Fruit fly (Drosophila melanogaster): ENCODE measurements around the gene CG10211.
A peak's percentile ranks its signal among the peaks of the same experiment; 100 is the strongest.

Gene CG10211

DNA sequence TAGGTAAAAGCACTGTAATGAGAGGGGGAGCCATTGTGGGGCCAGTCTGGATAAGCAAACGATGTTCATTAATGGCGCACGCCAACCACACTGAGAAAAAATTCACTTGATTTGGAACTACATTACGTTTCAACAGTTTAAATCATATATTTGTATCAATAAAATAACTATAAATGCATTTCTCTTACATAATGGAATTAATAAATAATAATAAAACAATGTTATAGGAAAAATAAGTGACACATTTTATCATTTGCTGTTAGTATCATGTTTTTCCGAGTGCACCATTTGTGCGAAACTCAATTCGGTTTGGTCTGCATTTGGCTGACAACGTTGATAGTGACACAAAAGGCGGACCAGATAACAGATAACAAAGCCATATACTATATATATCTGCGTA lies 31.5 kb downstream of the CG10211 start (continued):
- TF ChIP-seq CG9139 (GFP tag; optimal IDR thresholded peaks at IDR 0.05) (no peak), cyc (GFP tag; optimal IDR thresholded peaks at IDR 0.05) (no peak), Sox14 (GFP tag; optimal IDR thresholded peaks at IDR 0.05) (peak; percentile 2), dac (GFP tag; optimal IDR thresholded peaks at IDR 0.05) (no peak), spab (GFP tag; optimal IDR thresholded peaks at IDR 0.05) (no peak), CG3032 (tag; optimal IDR thresholded peaks at IDR 0.05) (no peak), CG6854 (GFP tag; optimal IDR thresholded peaks at IDR 0.05) (no peak), Hr4 (GFP tag; optimal IDR thresholded peaks at IDR 0.05) (peak; percentile 64), vri (GFP tag; optimal IDR thresholded peaks at IDR 0.05) (no peak), pdm3 (GFP tag; optimal IDR thresholded peaks at IDR 0.05) (no peak), CG1621 (tag; optimal IDR thresholded peaks at IDR 0.05) (no peak), CG8119 (GFP tag; IDR thresholded peaks at IDR 0.05) (peak; percentile 84), fd85E (GFP tag; optimal IDR thresholded peaks at IDR 0.05) (no peak), Hr39 (GFP tag; optimal IDR thresholded peaks at IDR 0.05) (no peak), esn (GFP tag; optimal IDR thresholded peaks at IDR 0.05) (no peak), CG15336 (GFP tag; IDR thresholded peaks at IDR 0.05) (peak; percentile 86), CG6276 (GFP tag; optimal IDR thresholded peaks at IDR 0.05) (peak; percentile 63), CG6792 (GFP tag; optimal IDR thresholded peaks at IDR 0.05) (no peak), eg (GFP tag; IDR thresholded peaks at IDR 0.05) (peak; percentile 73), Ets21C (GFP tag; optimal IDR thresholded peaks at IDR 0.05) (no peak), lz (GFP tag; optimal IDR thresholded peaks at IDR 0.05) (no peak), fkh (GFP tag; optimal IDR thresholded peaks at IDR 0.05) (no peak), achi (GFP tag; optimal IDR thresholded peaks at IDR 0.05) (peak; percentile 22), CG3919 (GFP tag; optimal IDR thresholded peaks at IDR 0.05) (peak; percentile 16), CG6163 (GFP tag; IDR thresholded peaks at IDR 0.05) (peak; percentile 16; the same call in 1 of the 3 replicates), Smox (GFP tag; optimal IDR thresholded peaks at IDR 0.05) (no peak), CG10631 (GFP tag; optimal IDR thresholded peaks at IDR 0.05) (peak; percentile 4), Met (GFP tag; optimal IDR thresholded peaks at IDR 0.05) (no peak), acj6 (GFP tag; optimal IDR thresholded peaks at IDR 0.05) (peak; percentile 6), fd59A (GFP tag; optimal IDR thresholded peaks at IDR 0.05) (no peak), dsx (GFP tag; optimal IDR thresholded peaks at IDR 0.05; ENCODE audit: poor library complexity, severe bottlenecking) (no peak), topi (GFP tag; optimal IDR thresholded peaks at IDR 0.05) (no peak), CG16779 (tag; optimal IDR thresholded peaks at IDR 0.05) (no peak)

- no peak for TF ChIP-seq spab (GFP tag; optimal IDR thresholded peaks at IDR 0.05)
- no peak for TF ChIP-seq ss (GFP tag; optimal IDR thresholded peaks at IDR 0.05)
- no peak for TF ChIP-seq CG8632 (GFP tag; optimal IDR thresholded peaks at IDR 0.05)
- TF ChIP-seq Hr39 (GFP tag; optimal IDR thresholded peaks at IDR 0.05): no peak
- TF ChIP-seq CG15336 (GFP tag; IDR thresholded peaks at IDR 0.05): no peak
- TF ChIP-seq CG6792 (GFP tag; optimal IDR thresholded peaks at IDR 0.05): no peak
- TF ChIP-seq fkh (GFP tag; optimal IDR thresholded peaks at IDR 0.05): peak; percentile 66
- TF ChIP-seq vri (GFP tag; optimal IDR thresholded peaks at IDR 0.05): peak; percentile 68
- no peak for TF ChIP-seq dsx (GFP tag; optimal IDR thresholded peaks at IDR 0.05; ENCODE audit: poor library complexity, severe bottlenecking)
- no peak for TF ChIP-seq CG6276 (GFP tag; optimal IDR thresholded peaks at IDR 0.05)
- no peak for TF ChIP-seq Smox (GFP tag; optimal IDR thresholded peaks at IDR 0.05)
- TF ChIP-seq CG8119 (GFP tag; IDR thresholded peaks at IDR 0.05): no peak
- no peak for TF ChIP-seq CG10669 (GFP tag; optimal IDR thresholded peaks at IDR 0.05)
- no peak for TF ChIP-seq pdm3 (GFP tag; optimal IDR thresholded peaks at IDR 0.05)
- no peak for TF ChIP-seq Eip75B (GFP tag; optimal IDR thresholded peaks at IDR 0.05)
- no peak for TF ChIP-seq CG1621 (tag; optimal IDR thresholded peaks at IDR 0.05)
- TF ChIP-seq Eip78C (GFP tag): peak; percentile 20
- no peak for TF ChIP-seq eg (GFP tag; IDR thresholded peaks at IDR 0.05)
- no peak for TF ChIP-seq CG34406 (GFP tag; optimal IDR thresholded peaks at IDR 0.05)
- TF ChIP-seq CG11902 (GFP tag; optimal IDR thresholded peaks at IDR 0.05): no peak
- TF ChIP-seq Lpt (GFP tag; optimal IDR thresholded peaks at IDR 0.05): no peak
Observed at dm6 chr2L:18549470-18549869, 32.2 kb downstream of the CG10211 start.

Measured in whole organism, prepupa.